Fruit fly (Drosophila melanogaster): Measurements from ENCODE around the gene Syn.

The Syn gene

DNA sequence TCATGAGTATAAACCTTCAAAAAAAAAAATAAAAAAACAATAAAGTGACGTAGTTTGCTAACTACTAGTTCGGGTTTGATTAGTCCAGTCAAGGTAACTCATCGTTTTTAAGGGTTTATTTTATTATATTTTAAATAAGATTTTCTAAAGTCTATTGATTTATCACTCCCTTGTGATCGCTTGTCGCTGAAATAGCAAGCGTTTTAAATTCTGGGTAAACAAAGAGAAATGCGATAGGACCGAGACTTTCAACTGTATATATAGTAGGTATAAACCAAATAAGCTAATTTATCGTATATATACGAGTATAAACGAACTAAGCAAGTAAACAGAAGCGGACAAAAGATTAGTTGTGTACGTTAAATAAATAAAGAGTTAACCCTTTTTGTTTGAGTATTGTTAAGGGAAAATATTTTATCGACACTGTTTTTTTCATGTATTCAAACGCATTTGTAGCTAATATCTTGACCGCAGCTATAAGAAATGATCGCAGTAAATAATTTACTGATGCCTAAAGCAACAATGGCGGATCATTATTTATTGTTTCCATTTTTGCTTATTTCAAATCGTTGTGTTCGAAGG, 21.9 kb upstream of the Syn start (continued):
- TF ChIP-seq dimm (GFP tag; IDR thresholded peaks at IDR 0.05) (no peak), CG7839 (tag; optimal IDR thresholded peaks at IDR 0.05) (peak; percentile 36), CG31224 (GFP tag; IDR thresholded peaks at IDR 0.05) (peak; percentile 44; the same call in 1 of the 2 replicates), CG11696 (GFP tag; IDR thresholded peaks at IDR 0.05) (peak; percentile 71), knrl (GFP tag; IDR thresholded peaks at IDR 0.05; ENCODE audit: partially characterized antibody) (no peak), ac (GFP tag; optimal IDR thresholded peaks at IDR 0.05) (peak; percentile 43), Asciz (GFP tag; optimal IDR thresholded peaks at IDR 0.05) (no peak), Hmr (GFP tag; optimal IDR thresholded peaks at IDR 0.05) (peak; percentile 61), psq (GFP tag; optimal IDR thresholded peaks at IDR 0.05) (no peak), shn (GFP tag; optimal IDR thresholded peaks at IDR 0.05) (no peak), Dp (GFP tag; optimal IDR thresholded peaks at IDR 0.05) (no peak), chn (GFP tag; optimal IDR thresholded peaks at IDR 0.05) (no peak), ind (GFP tag; optimal IDR thresholded peaks at IDR 0.05) (peak; percentile 23), CG12236 (GFP tag; optimal IDR thresholded peaks at IDR 0.05) (no peak), Lhr (GFP tag; optimal IDR thresholded peaks at IDR 0.05) (no peak), CG15696 (tag; optimal IDR thresholded peaks at IDR 0.05) (peak; percentile 40), onecut (GFP tag; IDR thresholded peaks at IDR 0.05) (no peak), klu (GFP tag; IDR thresholded peaks at IDR 0.05) (no peak), CG8281 (tag; optimal IDR thresholded peaks at IDR 0.05) (peak; percentile 25), CG4617 (GFP tag; optimal IDR thresholded peaks at IDR 0.05; ENCODE audit: borderline replicate concordance) (no peak), da (GFP tag; optimal IDR thresholded peaks at IDR 0.05) (no peak), Sry-δ (GFP tag; optimal IDR thresholded peaks at IDR 0.05) (no peak), hbn (GFP tag; IDR thresholded peaks at IDR 0.05; ENCODE audit: partially characterized antibody) (no peak), CG31441 (GFP tag; IDR thresholded peaks at IDR 0.05) (no peak), org-1 (GFP tag; optimal IDR thresholded peaks at IDR 0.05) (peak; percentile 5), CG10431 (GFP tag; optimal IDR thresholded peaks at IDR 0.05) (no peak), Oaz (GFP tag; IDR thresholded peaks at IDR 0.05) (no peak), HLH4C (GFP tag; IDR thresholded peaks at IDR 0.05; ENCODE audit: partially characterized antibody) (no peak), CG17829 (tag; optimal IDR thresholded peaks at IDR 0.05) (no peak), dmrt11E (tag; optimal IDR thresholded peaks at IDR 0.05) (peak; percentile 55), CG11456 (GFP tag; IDR thresholded peaks at IDR 0.05) (peak; percentile 62; the same call in 1 of the 3 replicates), zf30C (GFP tag; optimal IDR thresholded peaks at IDR 0.05) (no peak), CG15601 (tag; optimal IDR thresholded peaks at IDR 0.05) (peak; percentile 61), CG2678 (tag; optimal IDR thresholded peaks at IDR 0.05) (peak; percentile 70), MBD-R2 (GFP tag; IDR thresholded peaks at IDR 0.05) (no peak), chm (GFP tag; IDR thresholded peaks at IDR 0.05) (no peak), CG6654 (GFP tag; optimal IDR thresholded peaks at IDR 0.05) (no peak), tna (GFP tag; IDR thresholded peaks at IDR 0.05; ENCODE audit: partially characterized antibody) (no peak), CG17361 (GFP tag; IDR thresholded peaks at IDR 0.05) (no peak), Dip2 (GFP tag; IDR thresholded peaks at IDR 0.05) (no peak), CG6175 (GFP tag; IDR thresholded peaks at IDR 0.05) (no peak), HmgD (GFP tag; optimal IDR thresholded peaks at IDR 0.05) (no peak), Aef1 (GFP tag; IDR thresholded peaks at IDR 0.05) (no peak), Tbp (GFP tag; optimal IDR thresholded peaks at IDR 0.05) (no peak), Mad (GFP tag; optimal IDR thresholded peaks at IDR 0.05) (no peak), disco-r (GFP tag; optimal IDR thresholded peaks at IDR 0.05) (no peak), kah (GFP tag; optimal IDR thresholded peaks at IDR 0.05) (no peak), crc (GFP tag; optimal IDR thresholded peaks at IDR 0.05) (peak; percentile 52), Bdp1 (GFP tag; optimal IDR thresholded peaks at IDR 0.05) (no peak), sc (optimal IDR thresholded peaks at IDR 0.05) (no peak), sc (GFP tag; optimal IDR thresholded peaks at IDR 0.05) (peak; percentile 4), Taf1 (GFP tag; IDR thresholded peaks at IDR 0.05) (no peak)

Measured in whole organism, embryonic.